Worm (Caenorhabditis elegans): ENCODE results near the gene R08A2.1.

DNA sequence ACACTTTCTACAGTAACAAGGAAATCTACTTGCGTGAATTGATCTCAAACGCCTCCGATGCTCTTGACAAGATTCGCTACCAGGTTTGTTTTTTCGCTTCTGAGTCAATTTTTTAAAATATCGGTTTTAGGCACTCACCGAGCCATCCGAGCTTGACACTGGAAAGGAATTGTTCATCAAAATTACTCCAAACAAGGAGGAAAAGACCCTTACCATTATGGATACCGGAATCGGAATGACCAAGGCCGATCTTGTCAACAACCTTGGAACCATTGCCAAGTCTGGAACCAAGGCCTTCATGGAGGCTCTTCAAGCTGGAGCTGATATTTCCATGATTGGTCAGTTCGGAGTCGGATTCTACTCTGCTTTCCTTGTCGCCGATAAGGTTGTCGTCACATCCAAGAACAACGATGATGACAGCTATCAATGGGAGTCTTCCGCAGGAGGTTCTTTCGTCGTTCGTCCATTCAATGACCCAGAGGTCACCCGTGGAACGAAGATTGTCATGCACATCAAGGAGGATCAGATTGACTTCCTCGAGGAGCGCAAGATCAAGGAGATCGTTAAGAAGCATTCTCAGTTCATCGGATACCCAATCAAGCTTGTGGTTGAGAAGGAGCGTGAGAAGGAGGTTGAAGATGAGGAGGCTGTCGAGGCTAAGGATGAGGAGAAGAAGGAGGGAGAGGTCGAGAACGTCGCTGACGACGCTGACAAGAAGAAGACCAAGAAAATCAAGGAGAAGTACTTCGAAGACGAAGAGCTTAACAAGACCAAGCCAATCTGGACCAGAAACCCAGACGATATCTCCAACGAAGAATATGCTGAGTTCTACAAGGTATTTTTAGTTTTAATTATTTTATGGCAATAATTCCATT is 32.9 kb downstream of the R08A2.1 start:
- TF ChIP-seq ztf-29 (GFP tag; IDR thresholded peaks at IDR 0.05) (no peak), klf-2 (GFP tag; conservative IDR thresholded peaks at IDR 0.05) (no peak), flt-1 (GFP tag; IDR thresholded peaks at IDR 0.05) (no peak), tab-1 (GFP tag; IDR thresholded peaks at IDR 0.05) (no peak), ztf-23 (GFP tag; IDR thresholded peaks at IDR 0.05) (no peak), med-1 (GFP tag; optimal IDR thresholded peaks at IDR 0.05; ENCODE audit: insufficient read depth) (no peak), cog-1 (tag; optimal IDR thresholded peaks at IDR 0.05) (no peak), ref-1 (GFP tag; conservative IDR thresholded peaks at IDR 0.05) (no peak), T22C8.4 (GFP tag; IDR thresholded peaks at IDR 0.05) (no peak)

All from whole organism, midembryonic.